Fruit fly (Drosophila melanogaster): Measurements from ENCODE around the gene sordd1.

Gene sordd1

dm6 chrX:15841346-15841745 lies 45.5 kb upstream of the sordd1 start (continued):
- TF ChIP-seq MTF-1 (GFP tag; optimal IDR thresholded peaks at IDR 0.05; ENCODE audit: borderline replicate concordance) (no peak), Doc3 (GFP tag; IDR thresholded peaks at IDR 0.05; ENCODE audit: partially characterized antibody) (peak; percentile 70; the same call in 2 of the 3 replicates), vnd (GFP tag; IDR thresholded peaks at IDR 0.05; ENCODE audit: partially characterized antibody) (peak; percentile 94), tna (GFP tag; IDR thresholded peaks at IDR 0.05; ENCODE audit: partially characterized antibody) (peak; percentile 98), knrl (GFP tag; IDR thresholded peaks at IDR 0.05; ENCODE audit: partially characterized antibody) (peak; percentile 64; the same call in 2 of the 3 replicates), CG33557 (GFP tag; optimal IDR thresholded peaks at IDR 0.05) (no peak), nerfin-2 (GFP tag; IDR thresholded peaks at IDR 0.05; ENCODE audit: partially characterized antibody) (peak; percentile 96), HLH4C (GFP tag; IDR thresholded peaks at IDR 0.05; ENCODE audit: partially characterized antibody) (peak; percentile 100), amos (GFP tag; IDR thresholded peaks at IDR 0.05; ENCODE audit: partially characterized antibody) (peak; percentile 70), CG2712 (tag; optimal IDR thresholded peaks at IDR 0.05) (no peak), pum (GFP tag; optimal IDR thresholded peaks at IDR 0.05) (no peak), Blimp-1 (GFP tag; optimal IDR thresholded peaks at IDR 0.05) (no peak), odd (GFP tag; optimal IDR thresholded peaks at IDR 0.05) (no peak), slou (GFP tag; optimal IDR thresholded peaks at IDR 0.05) (no peak), Dref (GFP tag; IDR thresholded peaks at IDR 0.05) (peak; percentile 37; the same call in 1 of the 2 replicates), CG30431 (GFP tag; optimal IDR thresholded peaks at IDR 0.05) (no peak), CG6654 (GFP tag; optimal IDR thresholded peaks at IDR 0.05) (no peak), Xbp1 (GFP tag; optimal IDR thresholded peaks at IDR 0.05) (no peak), Hand (GFP tag; optimal IDR thresholded peaks at IDR 0.05) (no peak), CG3726 (GFP tag; IDR thresholded peaks at IDR 0.05) (no peak), Dp (GFP tag; optimal IDR thresholded peaks at IDR 0.05) (peak; percentile 55), D19B (GFP tag; optimal IDR thresholded peaks at IDR 0.05) (peak; percentile 81), onecut (GFP tag; IDR thresholded peaks at IDR 0.05) (no peak), Awh (GFP tag; IDR thresholded peaks at IDR 0.05) (no peak), CG3163 (GFP tag; optimal IDR thresholded peaks at IDR 0.05) (no peak), CG1529 (GFP tag; optimal IDR thresholded peaks at IDR 0.05) (no peak), TFAM (GFP tag; optimal IDR thresholded peaks at IDR 0.05) (no peak), CG2889 (GFP tag; IDR thresholded peaks at IDR 0.05) (no peak), rib (GFP tag; IDR thresholded peaks at IDR 0.05) (no peak), insv (GFP tag; optimal IDR thresholded peaks at IDR 0.05) (no peak), CG12071 (GFP tag; optimal IDR thresholded peaks at IDR 0.05) (no peak), Nf-YB (GFP tag; optimal IDR thresholded peaks at IDR 0.05) (no peak), Oli (tag; optimal IDR thresholded peaks at IDR 0.05) (no peak), yki (optimal IDR thresholded peaks at IDR 0.05) (no peak), CG42726 (GFP tag; IDR thresholded peaks at IDR 0.05; ENCODE audit: partially characterized antibody) (peak; percentile 24; the same call in 1 of the 2 replicates), CG6791 (GFP tag; IDR thresholded peaks at IDR 0.05; ENCODE audit: partially characterized antibody) (peak; percentile 99), CG3065 (GFP tag; optimal IDR thresholded peaks at IDR 0.05) (no peak), ac (GFP tag; optimal IDR thresholded peaks at IDR 0.05) (no peak), CG12391 (tag; optimal IDR thresholded peaks at IDR 0.05) (no peak), CG17912 (GFP tag; optimal IDR thresholded peaks at IDR 0.05) (no peak), CG5953 (GFP tag; IDR thresholded peaks at IDR 0.05) (no peak), Opbp (GFP tag; IDR thresholded peaks at IDR 0.05; ENCODE audit: partially characterized antibody) (peak; percentile 96; the same call in 2 of the 3 replicates), Hr51 (GFP tag; optimal IDR thresholded peaks at IDR 0.05) (no peak), CG3838 (GFP tag; optimal IDR thresholded peaks at IDR 0.05) (no peak), ase (GFP tag; IDR thresholded peaks at IDR 0.05) (no peak), Elba2 (GFP tag; optimal IDR thresholded peaks at IDR 0.05) (no peak), Dll (GFP tag; IDR thresholded peaks at IDR 0.05; ENCODE audit: partially characterized antibody) (peak; percentile 65; the same call in 3 of the 4 replicates), dati (GFP tag; IDR thresholded peaks at IDR 0.05) (no peak), CG7987 (GFP tag; optimal IDR thresholded peaks at IDR 0.05) (no peak), Camta (GFP tag; optimal IDR thresholded peaks at IDR 0.05) (no peak)
